Fruit fly (Drosophila melanogaster): ENCODE data around the gene Dcr-1.

Dcr-1 gene

dm6 chr3R:22719607-22719949 is 21.3 kb downstream of the Dcr-1 start (continued):
- peak; percentile 26 for TF ChIP-seq CG8388 (GFP tag; optimal IDR thresholded peaks at IDR 0.05)
- TF ChIP-seq CG3838 (GFP tag; optimal IDR thresholded peaks at IDR 0.05), result no peak
- peak; percentile 86 for TF ChIP-seq sens (GFP tag)
- TF ChIP-seq CG4707 (GFP tag; optimal IDR thresholded peaks at IDR 0.05), result no peak
- no peak for TF ChIP-seq HLH4C (GFP tag; IDR thresholded peaks at IDR 0.05; ENCODE audit: partially characterized antibody)
- peak; percentile 47 for TF ChIP-seq CG17829 (tag; optimal IDR thresholded peaks at IDR 0.05)
- TF ChIP-seq gcm (GFP tag; optimal IDR thresholded peaks at IDR 0.05), result no peak
- peak; percentile 57 for TF ChIP-seq seq (GFP tag; IDR thresholded peaks at IDR 0.05)
- no peak for TF ChIP-seq CkIIα-i1 (GFP tag; IDR thresholded peaks at IDR 0.05)
- TF ChIP-seq CG10959 (GFP tag; IDR thresholded peaks at IDR 0.05), result no peak
- no peak for TF ChIP-seq Spps (tag; optimal IDR thresholded peaks at IDR 0.05)
- TF ChIP-seq CG11696 (GFP tag; IDR thresholded peaks at IDR 0.05), result no peak
- TF ChIP-seq gsb-n (tag; optimal IDR thresholded peaks at IDR 0.05), result no peak
- TF ChIP-seq CG5180 (GFP tag; optimal IDR thresholded peaks at IDR 0.05), result peak; percentile 14
- peak; percentile 40; the same call in 1 of the 3 replicates for TF ChIP-seq ci (GFP tag; IDR thresholded peaks at IDR 0.05)
- TF ChIP-seq Vsx1 (GFP tag; optimal IDR thresholded peaks at IDR 0.05), result no peak
- no peak for TF ChIP-seq NC2α (GFP tag; optimal IDR thresholded peaks at IDR 0.05)
- TF ChIP-seq btn (GFP tag; optimal IDR thresholded peaks at IDR 0.05), result no peak
- no peak for TF ChIP-seq exex (tag; optimal IDR thresholded peaks at IDR 0.05)
- TF ChIP-seq Dll (GFP tag; IDR thresholded peaks at IDR 0.05; ENCODE audit: partially characterized antibody), result no peak
- TF ChIP-seq lola (GFP tag; optimal IDR thresholded peaks at IDR 0.05), result peak in 1 of 3 experiments; percentile 26
- no peak for TF ChIP-seq CG15479 (GFP tag; optimal IDR thresholded peaks at IDR 0.05)
- no peak for TF ChIP-seq Ravus (GFP tag; IDR thresholded peaks at IDR 0.05)
- no peak for TF ChIP-seq CG18476 (GFP tag; optimal IDR thresholded peaks at IDR 0.05)
- no peak for TF ChIP-seq CG8765 (GFP tag; IDR thresholded peaks at IDR 0.05)
- no peak for TF ChIP-seq CG31365 (tag; optimal IDR thresholded peaks at IDR 0.05)
- TF ChIP-seq Fer2 (tag; optimal IDR thresholded peaks at IDR 0.05), result no peak
- TF ChIP-seq ken (GFP tag; IDR thresholded peaks at IDR 0.05), result no peak
- TF ChIP-seq ac (GFP tag; optimal IDR thresholded peaks at IDR 0.05), result no peak
- TF ChIP-seq bcd (GFP tag; optimal IDR thresholded peaks at IDR 0.05), result peak; percentile 7
- TF ChIP-seq NK7.1 (GFP tag; optimal IDR thresholded peaks at IDR 0.05), result no peak
- no peak for TF ChIP-seq BEAF-32 (GFP tag; optimal IDR thresholded peaks at IDR 0.05)
- no peak for TF ChIP-seq ham (GFP tag; IDR thresholded peaks at IDR 0.05)
- no peak for TF ChIP-seq Dfd (GFP tag; optimal IDR thresholded peaks at IDR 0.05)
- TF ChIP-seq inv (GFP tag; IDR thresholded peaks at IDR 0.05; ENCODE audit: partially characterized antibody), result no peak
- TF ChIP-seq CG9727 (GFP tag; optimal IDR thresholded peaks at IDR 0.05), result peak; percentile 44
- TF ChIP-seq psq (GFP tag; optimal IDR thresholded peaks at IDR 0.05), result no peak
- no peak for TF ChIP-seq CG10274 (GFP tag; optimal IDR thresholded peaks at IDR 0.05)
- TF ChIP-seq bowl (GFP tag; IDR thresholded peaks at IDR 0.05), result no peak
- peak; percentile 64 for TF ChIP-seq CG11504 (tag; optimal IDR thresholded peaks at IDR 0.05)
- peak; percentile 34 for TF ChIP-seq H2.0 (GFP tag; IDR thresholded peaks at IDR 0.05)
- TF ChIP-seq CG14965 (GFP tag; optimal IDR thresholded peaks at IDR 0.05; ENCODE audit: borderline replicate concordance), result no peak
- TF ChIP-seq ATbp (GFP tag; optimal IDR thresholded peaks at IDR 0.05), result peak; percentile 16
- TF ChIP-seq Rx (GFP tag; IDR thresholded peaks at IDR 0.05), result no peak
- no peak for TF ChIP-seq caup (GFP tag; optimal IDR thresholded peaks at IDR 0.05; ENCODE audit: severe bottlenecking)
- no peak for TF ChIP-seq CG11247 (GFP tag; IDR thresholded peaks at IDR 0.05)
- TF ChIP-seq Doc2 (GFP tag; IDR thresholded peaks at IDR 0.05), result no peak
- no peak for TF ChIP-seq hbn (GFP tag; IDR thresholded peaks at IDR 0.05; ENCODE audit: partially characterized antibody)
- TF ChIP-seq jing (GFP tag; optimal IDR thresholded peaks at IDR 0.05), result no peak
- TF ChIP-seq CG2712 (tag; optimal IDR thresholded peaks at IDR 0.05), result peak; percentile 62
- no peak for TF ChIP-seq Chrac-16 (GFP tag; optimal IDR thresholded peaks at IDR 0.05)
